Fruit fly (Drosophila melanogaster): Measurements from ENCODE around the gene vih.
A peak's percentile ranks its signal among the peaks of the same experiment; 100 is the strongest.

Gene vih

dm6 chr3L:12526433-12527113 lies 22.5 kb downstream of the vih start, which contains the start of gene eIF2beta:
TSS of gene eIF2beta (minus strand) at chr3L:12526731.
- TF ChIP-seq noc (tag; optimal IDR thresholded peaks at IDR 0.05), result peak; percentile 28

- no peak for TF ChIP-seq noc (tag; optimal IDR thresholded peaks at IDR 0.05)
Measured at dm6 chr3L:12529431-12530007, 25.4 kb downstream of the vih start.

dm6 chr3L:12530044-12530443 lies 26.0 kb downstream of the vih start, which contains the start of gene nst:
TSS of gene nst (minus strand) at chr3L:12530171.
- TF ChIP-seq noc (tag; optimal IDR thresholded peaks at IDR 0.05), result no peak

dm6 chr3L:12532220-12532619 lies 28.1 kb downstream of the vih start:
- TF ChIP-seq noc (tag; optimal IDR thresholded peaks at IDR 0.05), result no peak

- no peak for TF ChIP-seq noc (tag; optimal IDR thresholded peaks at IDR 0.05)
Measured at dm6 chr3L:12533392-12534070, 29.4 kb downstream of the vih start, which contains the start of the genes Tsf2 and CG34242. TSS of gene Tsf2 (minus strand) at chr3L:12533724. TSS of gene CG34242 (plus strand) at chr3L:12533996.

dm6 chr3L:12534318-12534717 lies 30.2 kb downstream of the vih start, which contains the start of gene Pmm2:
TSS of gene Pmm2 (plus strand) at chr3L:12534590.
- TF ChIP-seq noc (tag; optimal IDR thresholded peaks at IDR 0.05), result no peak

- no peak for TF ChIP-seq noc (tag; optimal IDR thresholded peaks at IDR 0.05)
Measured at dm6 chr3L:12537123-12537522, 33.0 kb downstream of the vih start, which contains the start of gene CG4069. TSS of gene CG4069 (minus strand) at chr3L:12537315.

DNA sequence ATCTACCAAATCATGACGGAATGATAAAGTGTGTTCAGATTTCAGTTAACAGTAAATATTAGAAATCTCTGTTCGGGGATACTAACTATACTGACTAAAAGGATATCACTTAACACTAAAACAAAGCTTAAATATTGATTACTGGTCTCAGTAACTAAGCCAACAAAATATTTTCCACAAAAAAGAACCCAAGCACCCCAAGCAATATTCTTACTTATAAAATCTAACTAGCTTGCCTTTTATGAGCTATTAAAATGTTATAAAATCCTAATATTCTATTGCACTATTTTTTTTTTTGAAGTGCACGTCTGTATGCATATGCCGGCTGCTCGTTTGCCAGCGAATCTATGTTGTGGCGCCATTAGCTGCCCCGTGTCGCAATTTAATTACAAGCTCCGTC lies 45.4 kb downstream of the vih start:
- no peak for TF ChIP-seq noc (tag; optimal IDR thresholded peaks at IDR 0.05)

DNA sequence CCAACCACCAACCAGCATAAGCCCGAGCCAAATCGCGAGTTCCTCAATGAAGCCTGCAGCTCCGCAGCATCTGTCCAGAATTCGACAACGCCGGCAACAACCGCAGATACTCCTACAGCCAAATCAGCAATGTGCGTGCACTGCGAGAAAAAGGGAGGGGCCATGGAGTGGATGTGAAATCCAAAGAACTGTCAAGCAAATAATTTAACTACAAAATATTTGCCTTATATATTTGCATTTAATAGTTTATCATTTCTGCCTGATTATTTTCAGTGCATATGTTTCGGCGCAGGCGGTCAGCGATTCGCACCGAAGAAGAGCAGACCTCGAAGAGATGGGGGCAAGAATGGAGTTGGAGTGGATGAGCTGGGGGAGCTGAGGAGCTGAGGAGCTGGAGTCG lies 47.6 kb downstream of the vih start:
- no peak for TF ChIP-seq noc (tag; optimal IDR thresholded peaks at IDR 0.05)
